Fruit fly (Drosophila melanogaster) whole organism, pupa: ENCODE data around the gene CG7523.

Experiments
- CG10348 ChIP-seq: fragments of 200-800 bp; sonication (Bioruptor generic); IDR thresholded peaks from 2 replicates; pipeline ENCODE4 v1.3.6; 2022; ENCODE audit warnings: missing biosample characterization, missing genetic modification characterization
- CG12605 ChIP-seq: fragments of 200-800 bp; sonication (Bioruptor generic); IDR thresholded peaks from 2 replicates; pipeline ENCODE4 v1.3.6; 2022; ENCODE audit warnings: missing biosample characterization, missing genetic modification characterization
- CG13204 ChIP-seq: fragments of 200-800 bp; sonication (Bioruptor generic); optimal IDR thresholded peaks from 2 replicates; lab custom pipeline; 2018; ENCODE audit warnings: missing biosample characterization, mild to moderate bottlenecking, missing genetic modification characterization, moderate library complexity
- CG14655 ChIP-seq: fragments of 200-800 bp; sonication (Bioruptor generic); optimal IDR thresholded peaks from 3 replicates; lab custom pipeline; 2017; ENCODE audit warnings: mild to moderate bottlenecking, missing biosample characterization, missing genetic modification reagents, missing genetic modification characterization
- CG15710 ChIP-seq: fragments of 200-800 bp; sonication (Bioruptor generic); optimal IDR thresholded peaks from 2 replicates; lab custom pipeline; 2018; ENCODE audit warnings: missing biosample characterization, mild to moderate bottlenecking, missing genetic modification characterization, moderate library complexity
- CG17806 ChIP-seq: fragments of 200-800 bp; sonication (Bioruptor generic); optimal IDR thresholded peaks from 2 replicates; lab custom pipeline; 2018; ENCODE audit warnings: missing biosample characterization, mild to moderate bottlenecking, missing genetic modification characterization, moderate library complexity
- CG32121 ChIP-seq: fragments of 200-800 bp; sonication (Bioruptor generic); IDR thresholded peaks from 2 replicates; pipeline ENCODE4 v1.3.6; 2022; ENCODE audit warnings: missing biosample characterization, missing genetic modification characterization
- CG34367 ChIP-seq: fragments of 200-800 bp; sonication (Bioruptor generic); optimal IDR thresholded peaks from 2 replicates; lab custom pipeline; 2018; ENCODE audit warnings: missing biosample characterization, mild to moderate bottlenecking, missing genetic modification characterization
- CG4496 ChIP-seq: fragments of 200-800 bp; sonication (Bioruptor generic); IDR thresholded peaks from 3 replicates; pipeline ENCODE4 v1.3.6; 2022; ENCODE audit warnings: missing biosample characterization, missing genetic modification characterization
- CG8159 ChIP-seq: fragments of 200-800 bp; sonication (Bioruptor generic); optimal IDR thresholded peaks from 3 replicates; lab custom pipeline; 2018; ENCODE audit warnings: missing biosample characterization, mild to moderate bottlenecking, missing genetic modification characterization, moderate library complexity
- CG8301 ChIP-seq: fragments of 200-800 bp; sonication (Bioruptor generic); optimal IDR thresholded peaks from 2 replicates; lab custom pipeline; 2018; ENCODE audit warnings: missing biosample characterization, mild to moderate bottlenecking, missing genetic modification characterization
- CG9948 ChIP-seq: fragments of 200-800 bp; sonication (Bioruptor generic); optimal IDR thresholded peaks from 2 replicates; lab custom pipeline; 2018; ENCODE audit warnings: missing biosample characterization, mild to moderate bottlenecking, missing genetic modification characterization, moderate library complexity
- D1 ChIP-seq: fragments of 200-800 bp; sonication (Bioruptor generic); optimal IDR thresholded peaks from 2 replicates; lab custom pipeline; 2018; ENCODE audit warnings: missing biosample characterization, mild to moderate bottlenecking, missing genetic modification characterization, moderate library complexity
- EcR ChIP-seq: fragments of 200-800 bp; sonication (Bioruptor generic); optimal IDR thresholded peaks from 3 replicates; lab custom pipeline; 2019; ENCODE audit warnings: missing biosample characterization, missing genetic modification characterization, mild to moderate bottlenecking, moderate library complexity, missing genetic modification reagents
- Ets98B ChIP-seq: fragments of 200-800 bp; sonication (Bioruptor generic); IDR thresholded peaks from 2 replicates; pipeline ENCODE4 v1.3.6; 2022; ENCODE audit warnings: missing biosample characterization, missing genetic modification characterization
- Pif1A ChIP-seq: fragments of 200-800 bp; sonication (Bioruptor generic); optimal IDR thresholded peaks from 3 replicates; lab custom pipeline; 2016; ENCODE audit warnings: missing biosample characterization, missing genetic modification characterization
- Pif1B ChIP-seq: fragments of 200-800 bp; sonication (Bioruptor generic); optimal IDR thresholded peaks from 3 replicates; lab custom pipeline; 2016; ENCODE audit warnings: missing biosample characterization, missing genetic modification characterization
- Snoo ChIP-seq: fragments of 200-800 bp; sonication (Bioruptor generic); optimal IDR thresholded peaks from 3 replicates; lab custom pipeline; 2017; ENCODE audit warnings: missing biosample characterization, mild to moderate bottlenecking, missing genetic modification characterization, inconsistent platforms
- fd96Ca ChIP-seq: fragments of 200-800 bp; sonication (Bioruptor generic); IDR thresholded peaks from 3 replicates; pipeline ENCODE4 v1.3.6; 2022; ENCODE audit warnings: missing biosample characterization, missing genetic modification characterization
- gl ChIP-seq: fragments of 200-800 bp; sonication (Bioruptor generic); optimal IDR thresholded peaks from 2 replicates; lab custom pipeline; 2018; ENCODE audit warnings: missing biosample characterization, mild to moderate bottlenecking, missing genetic modification characterization
- rn ChIP-seq: fragments of 200-800 bp; sonication (Bioruptor generic); IDR thresholded peaks from 2 replicates; pipeline ENCODE4 v1.3.6; 2022; ENCODE audit warnings: missing biosample characterization, missing genetic modification characterization

Gene CG7523

dm6 chr3R:17701131-17701593 is 30.5 kb upstream of the CG7523 start:
- TF ChIP-seq Snoo (no peak), CG12605 (GFP tag; lab: Robert Waterston, UW) (peak; percentile 48), gl (tag; lab: Kevin White, UChicago) (no peak), CG9948 (no peak), Pif1A (no peak), CG8301 (tag; lab: Kevin White, UChicago) (no peak), fd96Ca (GFP tag; lab: Robert Waterston, UW) (0 out of 3 replicates have a peak, but pooled peaks have one; percentile 5), CG13204 (GFP tag; lab: Kevin White, UChicago) (peak; percentile 94), Ets98B (GFP tag; lab: Robert Waterston, UW) (no peak; the same call in 1 of the 2 replicates), D1 (no peak), CG32121 (GFP tag; lab: Robert Waterston, UW) (0 out of 2 replicates have a peak, but pooled peaks have one; percentile 56), CG17806 (tag; lab: Kevin White, UChicago) (no peak), EcR (GFP tag; lab: Kevin White, UChicago) (peak; percentile 75), CG14655 (no peak), CG4496 (GFP tag; lab: Robert Waterston, UW) (no peak), CG10348 (GFP tag; lab: Robert Waterston, UW) (no peak), CG15710 (tag; lab: Kevin White, UChicago) (peak; percentile 17)

- peak; percentile 96 for TF ChIP-seq fd96Ca (GFP tag; lab: Robert Waterston, UW)
- TF ChIP-seq CG12605 (GFP tag; lab: Robert Waterston, UW) = peak; percentile 95
- peak; percentile 97 for TF ChIP-seq Ets98B (GFP tag; lab: Robert Waterston, UW)
- peak; percentile 99 for TF ChIP-seq CG15710 (tag; lab: Kevin White, UChicago)
- TF ChIP-seq Snoo = peak; percentile 98
- TF ChIP-seq Pif1A = peak; percentile 96
- TF ChIP-seq D1 = no peak
- peak; percentile 83 for TF ChIP-seq CG10348 (GFP tag; lab: Robert Waterston, UW)
- TF ChIP-seq EcR (GFP tag; lab: Kevin White, UChicago) = peak; percentile 75
- TF ChIP-seq rn = peak; percentile 94
- TF ChIP-seq CG4496 (GFP tag; lab: Robert Waterston, UW) = peak; percentile 96
- TF ChIP-seq CG8159 (tag; lab: Kevin White, UChicago) = peak; percentile 99
- peak; percentile 99 for TF ChIP-seq CG9948
- TF ChIP-seq CG8301 (tag; lab: Kevin White, UChicago) = peak; percentile 97
- peak; percentile 98 for TF ChIP-seq Pif1B (GFP tag; lab: Kevin White, UChicago)
- TF ChIP-seq gl (tag; lab: Kevin White, UChicago) = peak; percentile 89
- peak; percentile 96 for TF ChIP-seq CG34367 (tag; lab: Kevin White, UChicago)
- peak; percentile 100 for TF ChIP-seq CG13204 (GFP tag; lab: Kevin White, UChicago)
- peak; percentile 98 for TF ChIP-seq CG32121 (GFP tag; lab: Robert Waterston, UW)
- peak; percentile 99 for TF ChIP-seq CG17806 (tag; lab: Kevin White, UChicago)
- peak; percentile 98 for TF ChIP-seq CG14655
These were observed 29.9 kb upstream of the CG7523 start for dm6 chr3R:17700488-17701130.

- TF ChIP-seq gl (tag; lab: Kevin White, UChicago) (no peak), CG14655 (no peak), CG8159 (tag; lab: Kevin White, UChicago) (no peak), D1 (no peak), rn (no peak), Snoo (no peak), CG10348 (GFP tag; lab: Robert Waterston, UW) (no peak), EcR (GFP tag; lab: Kevin White, UChicago) (no peak), CG12605 (GFP tag; lab: Robert Waterston, UW) (no peak), fd96Ca (GFP tag; lab: Robert Waterston, UW) (no peak), Pif1B (GFP tag; lab: Kevin White, UChicago) (no peak), Pif1A (no peak), CG15710 (tag; lab: Kevin White, UChicago) (no peak), CG8301 (tag; lab: Kevin White, UChicago) (no peak), CG32121 (GFP tag; lab: Robert Waterston, UW) (no peak), Ets98B (GFP tag; lab: Robert Waterston, UW) (no peak), CG34367 (tag; lab: Kevin White, UChicago) (no peak)
- TF ChIP-seq, all 21 proteins: peak for 0
These were observed 29.3 kb upstream of the CG7523 start for dm6 chr3R:17699891-17700487.

dm6 chr3R:17686875-17687274 is 16.2 kb upstream of the CG7523 start, which contains the start of gene CG31249:
Gene CG31249 (minus strand): TSS chr3R:17687071.
- TF ChIP-seq Pif1B (GFP tag; lab: Kevin White, UChicago) (no peak), gl (tag; lab: Kevin White, UChicago) (no peak), Pif1A (no peak), CG8301 (tag; lab: Kevin White, UChicago) (no peak), CG32121 (GFP tag; lab: Robert Waterston, UW) (no peak), CG9948 (no peak), CG8159 (tag; lab: Kevin White, UChicago) (no peak)

- TF ChIP-seq rn = no peak
- TF ChIP-seq Snoo = no peak
- TF ChIP-seq fd96Ca (GFP tag; lab: Robert Waterston, UW) = no peak
- TF ChIP-seq CG15710 (tag; lab: Kevin White, UChicago) = peak; percentile 0
These were observed 14.2 kb upstream of the CG7523 start, which contains the start of the genes CG31251 and CG31360 for dm6 chr3R:17684854-17685253. Gene CG31251 (minus strand): TSS chr3R:17684915. Gene CG31360 (plus strand): TSS chr3R:17685097.
